Fruit fly (Drosophila melanogaster) whole organism, embryonic: Measurements from ENCODE around the gene Or88a.
A peak's percentile ranks its signal among the peaks of the same experiment; 100 is the strongest.

Experiments
- Asciz ChIP-seq: fragments of 200-800 bp; sonication (Bioruptor generic); optimal IDR thresholded peaks from 2 replicates; lab custom pipeline; 2017; ENCODE audit warnings: missing biosample characterization, mild to moderate bottlenecking, missing genetic modification characterization, missing genetic modification reagents
- CG11093 ChIP-seq: fragments of 200-800 bp; sonication (Bioruptor generic); IDR thresholded peaks from 3 replicates; pipeline ENCODE4 v1.3.6; 2022; ENCODE audit warnings: missing biosample characterization, missing genetic modification characterization
- CG11695 ChIP-seq: fragments of 200-800 bp; sonication (Bioruptor generic); IDR thresholded peaks from 3 replicates; pipeline ENCODE4 v1.3.6; 2022; ENCODE audit warnings: missing biosample characterization, missing genetic modification characterization
- CG12769 ChIP-seq: fragments of 200-800 bp; sonication (Bioruptor generic); optimal IDR thresholded peaks from 2 replicates; lab custom pipeline; 2019; ENCODE audit warnings: missing biosample characterization, mild to moderate bottlenecking, missing genetic modification characterization, moderate library complexity
- CG13624 ChIP-seq: fragments of 200-800 bp; sonication (Bioruptor generic); optimal IDR thresholded peaks from 2 replicates; lab custom pipeline; 2016; ENCODE audit warnings: missing biosample characterization, missing genetic modification characterization
- CG15479 ChIP-seq: fragments of 200-800 bp; sonication (Bioruptor generic); optimal IDR thresholded peaks from 3 replicates; lab custom pipeline; 2019; ENCODE audit warnings: missing biosample characterization, mild to moderate bottlenecking, missing genetic modification characterization, moderate library complexity
- CG17186 ChIP-seq: fragments of 200-800 bp; sonication (Bioruptor generic); optimal IDR thresholded peaks from 3 replicates; lab custom pipeline; 2017; ENCODE audit warnings: missing biosample characterization, missing genetic modification reagents, missing genetic modification characterization
- CG17361 ChIP-seq: fragments of 200-800 bp; sonication (Bioruptor generic); IDR thresholded peaks from 3 replicates; pipeline ENCODE4 v1.3.6; 2022; ENCODE audit warnings: missing biosample characterization, missing genetic modification characterization
- CG17385 ChIP-seq: fragments of 200-800 bp; sonication (Bioruptor generic); optimal IDR thresholded peaks from 3 replicates; lab custom pipeline; 2018; ENCODE audit warnings: missing biosample characterization, mild to moderate bottlenecking, missing genetic modification characterization
- CG17829 ChIP-seq: fragments of 200-800 bp; optimal IDR thresholded peaks from 2 replicates; lab custom pipeline; 2019; ENCODE audit warnings: missing biosample characterization, mild to moderate bottlenecking, missing genetic modification characterization, moderate library complexity
- CG2199 ChIP-seq: fragments of 200-800 bp; sonication (Bioruptor generic); IDR thresholded peaks from 3 replicates; pipeline ENCODE4 v1.3.6; 2022; ENCODE audit warnings: missing biosample characterization, missing genetic modification characterization
- CG2678 ChIP-seq: fragments of 200-800 bp; sonication (Bioruptor generic); optimal IDR thresholded peaks from 3 replicates; lab custom pipeline; 2019; ENCODE audit warnings: missing biosample characterization, mild to moderate bottlenecking, missing genetic modification characterization, moderate library complexity
- CG3281 ChIP-seq: fragments of 200-800 bp; sonication (Bioruptor generic); optimal IDR thresholded peaks from 3 replicates; lab custom pipeline; 2017; ENCODE audit warnings: missing biosample characterization, mild to moderate bottlenecking, missing genetic modification characterization
- CG3847 ChIP-seq: fragments of 200-800 bp; sonication (Bioruptor generic); IDR thresholded peaks from 2 replicates; pipeline ENCODE4 v1.3.6; 2022; ENCODE audit warnings: missing biosample characterization, missing genetic modification characterization
- CG4617 ChIP-seq: fragments of 200-800 bp; sonication (Bioruptor generic); optimal IDR thresholded peaks from 3 replicates; lab custom pipeline; 2016; ENCODE audit warnings: missing biosample characterization, missing genetic modification characterization, borderline replicate concordance
- CG4854 ChIP-seq: fragments of 200-800 bp; sonication (Bioruptor generic); optimal IDR thresholded peaks from 2 replicates; lab custom pipeline; 2016; ENCODE audit warnings: missing biosample characterization, missing genetic modification characterization, inconsistent platforms
- CG7928 ChIP-seq: fragments of 200-800 bp; sonication (Bioruptor generic); optimal IDR thresholded peaks from 2 replicates; lab custom pipeline; 2017; ENCODE audit warnings: missing biosample characterization, mild to moderate bottlenecking, missing genetic modification characterization
- CG8924 ChIP-seq: fragments of 200-800 bp; optimal IDR thresholded peaks from 3 replicates; lab custom pipeline; 2019; ENCODE audit warnings: missing biosample characterization, mild to moderate bottlenecking, missing genetic modification characterization, moderate library complexity
- CG9609 ChIP-seq: fragments of 200-800 bp; sonication (Bioruptor generic); optimal IDR thresholded peaks from 3 replicates; lab custom pipeline; 2016; ENCODE audit warnings: missing biosample characterization, missing genetic modification characterization
- CG9876 ChIP-seq: fragments of 200-800 bp; sonication (Bioruptor generic); optimal IDR thresholded peaks from 2 replicates; lab custom pipeline; 2016; ENCODE audit warnings: missing biosample characterization, missing genetic modification characterization
- CTCF ChIP-seq: fragments of 200-800 bp; sonication (Bioruptor generic); optimal IDR thresholded peaks from 2 replicates; lab custom pipeline; 2017; ENCODE audit warnings: missing biosample characterization, mild to moderate bottlenecking, missing genetic modification characterization, moderate library complexity
- D19B ChIP-seq: fragments of 200-800 bp; sonication (Bioruptor generic); optimal IDR thresholded peaks from 2 replicates; lab custom pipeline; 2017; ENCODE audit warnings: missing biosample characterization, mild to moderate bottlenecking, missing genetic modification characterization
- E2f1 ChIP-seq: fragments of 200-800 bp; sonication (Bioruptor generic); IDR thresholded peaks from 2 replicates; pipeline ENCODE4 v1.3.6; 2022; ENCODE audit warnings: missing biosample characterization, missing genetic modification characterization
- Gsc ChIP-seq: fragments of 200-800 bp; sonication (Bioruptor generic); IDR thresholded peaks from 2 replicates; pipeline ENCODE4 v1.3.6; 2022; ENCODE audit warnings: missing biosample characterization, missing genetic modification characterization
- Hmr ChIP-seq: fragments of 200-800 bp; sonication (Bioruptor generic); optimal IDR thresholded peaks from 3 replicates; lab custom pipeline; 2017; ENCODE audit warnings: mild to moderate bottlenecking, missing biosample characterization, missing genetic modification reagents, missing genetic modification characterization
- Jarid2 ChIP-seq: fragments of 200-800 bp; sonication (Bioruptor generic); optimal IDR thresholded peaks from 3 replicates; lab custom pipeline; 2017; ENCODE audit warnings: mild to moderate bottlenecking, missing biosample characterization, missing genetic modification reagents, missing genetic modification characterization
- Lim3 ChIP-seq: fragments of 200-800 bp; sonication (Bioruptor generic); IDR thresholded peaks from 2 replicates; pipeline ENCODE4 v1.3.6; 2022; ENCODE audit warnings: missing biosample characterization, missing genetic modification characterization
- MTF-1 ChIP-seq: fragments of 200-800 bp; sonication (Bioruptor generic); optimal IDR thresholded peaks from 2 replicates; lab custom pipeline; 2018; ENCODE audit warnings: missing biosample characterization, mild to moderate bottlenecking, missing genetic modification characterization, borderline replicate concordance
- Poxn ChIP-seq: fragments of 200-800 bp; sonication (Bioruptor generic); IDR thresholded peaks from 2 replicates; pipeline ENCODE4 v1.3.6; 2022; ENCODE audit warnings: missing biosample characterization, missing genetic modification characterization
- Six4 ChIP-seq: fragments of 200-800 bp; sonication (Bioruptor generic); optimal IDR thresholded peaks from 2 replicates; lab custom pipeline; 2016; ENCODE audit warnings: missing biosample characterization, missing genetic modification characterization
- Sry-β ChIP-seq: fragments of 200-800 bp; sonication (Bioruptor generic); optimal IDR thresholded peaks from 2 replicates; lab custom pipeline; 2018; ENCODE audit warnings: missing biosample characterization, mild to moderate bottlenecking, missing genetic modification characterization, moderate library complexity
- Ssrp ChIP-seq: fragments of 200-800 bp; sonication (Bioruptor generic); optimal IDR thresholded peaks from 2 replicates; lab custom pipeline; 2018; ENCODE audit warnings: missing biosample characterization, mild to moderate bottlenecking, missing genetic modification characterization, moderate library complexity
- Trl ChIP-seq, 3 experiments: fragments of >200 bp in 2 of 3; fragments of 200-800 bp in 1 of 3; sonication (Bioruptor generic) in 1 of 3; optimal IDR thresholded peaks; 2 replicates in 1 of 3; 3 replicates in 2 of 3; lab custom pipeline; 2016 to 2017; ENCODE audit warnings: missing biosample characterization in 1 of 3, missing genetic modification characterization in 1 of 3
- cas ChIP-seq: fragments of 200-800 bp; sonication (Bioruptor generic); IDR thresholded peaks from 2 replicates; pipeline ENCODE4 v1.3.6; 2022; ENCODE audit warnings: missing biosample characterization, missing genetic modification characterization
- disco-r ChIP-seq: fragments of 200-800 bp; sonication (Bioruptor generic); optimal IDR thresholded peaks from 2 replicates; lab custom pipeline; 2016; ENCODE audit warnings: missing biosample characterization, missing genetic modification characterization
- dysf ChIP-seq: fragments of 200-800 bp; sonication (Bioruptor generic); IDR thresholded peaks from 3 replicates; pipeline ENCODE4 v1.3.6; 2022; ENCODE audit warnings: missing biosample characterization, missing genetic modification characterization
- emc ChIP-seq: fragments of 200-800 bp; sonication (Bioruptor generic); optimal IDR thresholded peaks from 2 replicates; lab custom pipeline; 2016; ENCODE audit warnings: missing biosample characterization, missing genetic modification characterization
- ftz-f1 ChIP-seq: fragments of 200-800 bp; sonication (Bioruptor generic); optimal IDR thresholded peaks from 2 replicates; lab custom pipeline; 2016; ENCODE audit warnings: missing biosample characterization, missing genetic modification characterization
- gem ChIP-seq: fragments of 200-800 bp; sonication (Bioruptor generic); optimal IDR thresholded peaks from 2 replicates; lab custom pipeline; 2019; ENCODE audit warnings: missing biosample characterization, mild to moderate bottlenecking, missing genetic modification characterization, moderate library complexity
- gt ChIP-seq: fragments of 200-800 bp; sonication (Bioruptor generic); IDR thresholded peaks from 2 replicates; pipeline ENCODE4 v1.3.6; 2022; ENCODE audit warnings: missing biosample characterization, missing genetic modification characterization
- jumu ChIP-seq: fragments of 200-800 bp; sonication (Bioruptor generic); optimal IDR thresholded peaks from 3 replicates; lab custom pipeline; 2016; ENCODE audit warnings: missing biosample characterization, missing genetic modification characterization
- klu ChIP-seq: fragments of 200-800 bp; sonication (Bioruptor generic); IDR thresholded peaks from 2 replicates; pipeline ENCODE4 v1.3.6; 2022; ENCODE audit warnings: missing biosample characterization, missing genetic modification characterization
- lilli ChIP-seq: fragments of 200-800 bp; sonication (Bioruptor generic); optimal IDR thresholded peaks from 3 replicates; lab custom pipeline; 2016; ENCODE audit warnings: missing biosample characterization, missing genetic modification characterization
- mirr ChIP-seq: fragments of 200-800 bp; sonication (Bioruptor generic); optimal IDR thresholded peaks from 3 replicates; lab custom pipeline; 2018; ENCODE audit warnings: missing biosample characterization, mild to moderate bottlenecking, missing genetic modification characterization
- nom ChIP-seq: fragments of 200-800 bp; sonication (Bioruptor generic); optimal IDR thresholded peaks from 2 replicates; lab custom pipeline; 2017; ENCODE audit warnings: missing biosample characterization, missing genetic modification characterization, mild to moderate bottlenecking, moderate library complexity, missing genetic modification reagents
- org-1 ChIP-seq: fragments of 200-800 bp; sonication (Bioruptor generic); optimal IDR thresholded peaks from 2 replicates; lab custom pipeline; 2017; ENCODE audit warnings: missing biosample characterization, missing genetic modification characterization
- pan ChIP-seq, 4 experiments: fragments of >200 bp in 3 of 4; fragments of 200-800 bp in 1 of 4; sonication (Bioruptor generic) in 1 of 4; optimal IDR thresholded peaks in 3 of 4; IDR thresholded peaks in 1 of 4; 2 replicates each; pipeline versions ENCODE4 v1.3.6 to Lab custom; 2017 to 2022; ENCODE audit warnings: missing biosample characterization in 2 of 4, missing genetic modification characterization in 2 of 4, mixed read lengths in 1 of 4
- psq ChIP-seq: fragments of 200-800 bp; sonication (Bioruptor generic); optimal IDR thresholded peaks from 2 replicates; lab custom pipeline; 2017; ENCODE audit warnings: missing biosample characterization, missing genetic modification characterization
- sim ChIP-seq: fragments of 200-800 bp; sonication (Bioruptor generic); IDR thresholded peaks from 2 replicates; pipeline ENCODE4 v1.3.6; 2022; ENCODE audit warnings: missing biosample characterization, missing genetic modification characterization
- tx ChIP-seq: fragments of 200-800 bp; sonication (Bioruptor generic); optimal IDR thresholded peaks from 2 replicates; lab custom pipeline; 2016; ENCODE audit warnings: missing biosample characterization, missing genetic modification characterization

The Or88a gene

dm6 chr3R:14098527-14099109 is 10.6 kb upstream of the Or88a start (continued):
- TF ChIP-seq Hmr (GFP tag; lab: Kevin White, UChicago) (peak; percentile 33), CG17186 (GFP tag; lab: Kevin White, UChicago) (no peak), mirr (GFP tag; lab: Kevin White, UChicago) (peak; percentile 14), CG17829 (no peak), Jarid2 (GFP tag; lab: Kevin White, UChicago) (no peak), CTCF (GFP tag; lab: Kevin White, UChicago) (peak; percentile 92), CG4854 (GFP tag; lab: Kevin White, UChicago) (no peak), CG2199 (GFP tag; lab: Robert Waterston, UW) (0 out of 3 replicates have a peak, but pooled peaks have one; percentile 64), E2f1 (GFP tag; lab: Robert Waterston, UW) (peak; percentile 8; the same call in 1 of the 2 replicates), emc (GFP tag; lab: Kevin White, UChicago) (no peak), klu (no peak), jumu (GFP tag; lab: Kevin White, UChicago) (no peak), CG11093 (0 out of 3 replicates have a peak, but pooled peaks have one; percentile 27), CG4617 (GFP tag; lab: Kevin White, UChicago) (no peak), CG3847 (GFP tag; lab: Robert Waterston, UW) (no peak), CG11695 (GFP tag; lab: Robert Waterston, UW) (no peak), Ssrp (no peak), Sry-β (GFP tag; lab: Kevin White, UChicago) (no peak), org-1 (GFP tag; lab: Kevin White, UChicago) (no peak), CG17361 (GFP tag; lab: Robert Waterston, UW) (0 out of 3 replicates have a peak, but pooled peaks have one; percentile 7), nom (GFP tag; lab: Kevin White, UChicago) (no peak), CG12769 (tag; lab: Kevin White, UChicago) (peak; percentile 43), sim (GFP tag; lab: Robert Waterston, UW) (no peak), ftz-f1 (GFP tag; lab: Kevin White, UChicago) (peak; percentile 68), CG15479 (GFP tag; lab: Kevin White, UChicago) (no peak), gt (no peak), psq (GFP tag; lab: Kevin White, UChicago) (no peak), gem (tag; lab: Kevin White, UChicago) (peak; percentile 52), CG2678 (tag; lab: Kevin White, UChicago) (peak; percentile 20), CG13624 (no peak), dysf (GFP tag; lab: Robert Waterston, UW) (peak; percentile 5; the same call in 1 of the 3 replicates), cas (GFP tag; lab: Robert Waterston, UW) (no peak), CG7928 (no peak), MTF-1 (GFP tag; lab: Kevin White, UChicago) (peak; percentile 21), tx (GFP tag; lab: Kevin White, UChicago) (no peak), D19B (GFP tag; lab: Kevin White, UChicago) (peak; percentile 69), pan (optimal IDR thresholded peaks at IDR 0.05; lab: Kevin White, UChicago) (no peak), pan (GFP tag; optimal IDR thresholded peaks at IDR 0.05 in 1 of 2, IDR thresholded peaks at IDR 0.05 in 1 of 2) (no peak), Trl (optimal IDR thresholded peaks at IDR 0.05; lab: Kevin White, UChicago) (peak in 1 of 2 experiments; percentile 25), Trl (GFP tag; optimal IDR thresholded peaks at IDR 0.05; lab: Kevin White, UChicago) (no peak), CG8924 (peak; percentile 38), CG3281 (GFP tag; lab: Kevin White, UChicago) (peak; percentile 23), Lim3 (no peak), Six4 (GFP tag; lab: Kevin White, UChicago) (no peak), lilli (GFP tag; lab: Kevin White, UChicago) (no peak), CG17385 (GFP tag; lab: Kevin White, UChicago) (no peak), CG9609 (GFP tag; lab: Kevin White, UChicago) (no peak), Poxn (GFP tag; lab: Robert Waterston, UW) (no peak), Asciz (GFP tag; lab: Kevin White, UChicago) (no peak), Gsc (GFP tag; lab: Robert Waterston, UW) (no peak), CG9876 (GFP tag; lab: Kevin White, UChicago) (no peak), disco-r (GFP tag; lab: Kevin White, UChicago) (no peak)
